Fruit fly (Drosophila melanogaster) Kc167 (cell line): Measurements from ENCODE around the gene Or63a.

Experiments used
- Myc ChIP-seq: fragments of >200 bp; optimal IDR thresholded peaks from 2 replicates; lab custom pipeline; 2017; ENCODE audit warnings: missing external identifiers
- Sin3A ChIP-seq: fragments of >200 bp; optimal IDR thresholded peaks from 2 replicates; lab custom pipeline; 2018; ENCODE audit warnings: missing external identifiers
- h ChIP-seq: fragments of >200 bp; optimal IDR thresholded peaks from 3 replicates; lab custom pipeline; 2018; ENCODE audit warnings: missing external identifiers
- insv ChIP-seq: fragments of >200 bp; optimal IDR thresholded peaks from 3 replicates; lab custom pipeline; 2018; ENCODE audit warnings: missing external identifiers
- psq ChIP-seq: fragments of >200 bp; optimal IDR thresholded peaks from 2 replicates; lab custom pipeline; 2017; ENCODE audit warnings: missing external identifiers
- ttk ChIP-seq: sonication (Bioruptor generic); optimal IDR thresholded peaks from 2 replicates; lab custom pipeline; 2017; ENCODE audit warnings: missing external identifiers

- no peak for TF ChIP-seq h (lab: Kevin White, UChicago)
- no peak for TF ChIP-seq ttk (lab: Kevin White, UChicago)
- TF ChIP-seq psq (lab: Kevin White, UChicago) = no peak
- no peak for TF ChIP-seq Myc (lab: Kevin White, UChicago)
- TF ChIP-seq Sin3A (lab: Kevin White, UChicago) = no peak
- TF ChIP-seq insv (lab: Kevin White, UChicago) = no peak
Measured at dm6 chr3L:2923097-2923496, 38.2 kb upstream of the Or63a start.
